Fruit fly (Drosophila melanogaster) whole organism, embryonic: Measurements from ENCODE around the gene CG46462.

ENCODE experiments used
- Asciz ChIP-seq: fragments of 200-800 bp; sonication (Bioruptor generic); optimal IDR thresholded peaks from 2 replicates; lab custom pipeline; 2017; ENCODE audit warnings: missing biosample characterization, mild to moderate bottlenecking, missing genetic modification characterization, missing genetic modification reagents
- Bgb ChIP-seq: fragments of 200-800 bp; sonication (Bioruptor generic); IDR thresholded peaks from 2 replicates; pipeline ENCODE4 v1.3.6; 2022; ENCODE audit warnings: missing biosample characterization, missing genetic modification characterization; ENCODE audit not compliant: partially characterized antibody
- CG12071 ChIP-seq: fragments of 200-800 bp; sonication (Bioruptor generic); optimal IDR thresholded peaks from 3 replicates; lab custom pipeline; 2018; ENCODE audit warnings: missing biosample characterization, mild to moderate bottlenecking, missing genetic modification characterization
- CG12299 ChIP-seq: fragments of 200-800 bp; sonication (Bioruptor generic); optimal IDR thresholded peaks from 2 replicates; lab custom pipeline; 2018; ENCODE audit warnings: missing biosample characterization, mild to moderate bottlenecking, missing genetic modification characterization
- CG12769 ChIP-seq: fragments of 200-800 bp; sonication (Bioruptor generic); optimal IDR thresholded peaks from 2 replicates; lab custom pipeline; 2019; ENCODE audit warnings: missing biosample characterization, mild to moderate bottlenecking, missing genetic modification characterization, moderate library complexity
- CG15011 ChIP-seq: fragments of 200-800 bp; sonication (Bioruptor generic); optimal IDR thresholded peaks from 3 replicates; lab custom pipeline; 2018; ENCODE audit warnings: missing biosample characterization, mild to moderate bottlenecking, missing genetic modification characterization
- CG16863 ChIP-seq: fragments of 200-800 bp; sonication (Bioruptor generic); optimal IDR thresholded peaks from 3 replicates; lab custom pipeline; 2016; ENCODE audit warnings: missing biosample characterization, missing genetic modification characterization
- CG2678 ChIP-seq: fragments of 200-800 bp; sonication (Bioruptor generic); optimal IDR thresholded peaks from 3 replicates; lab custom pipeline; 2019; ENCODE audit warnings: missing biosample characterization, mild to moderate bottlenecking, missing genetic modification characterization, moderate library complexity
- CG31388 ChIP-seq: fragments of 200-800 bp; sonication (Bioruptor generic); optimal IDR thresholded peaks from 2 replicates; lab custom pipeline; 2016; ENCODE audit warnings: missing biosample characterization, missing genetic modification characterization
- CG4404 ChIP-seq: fragments of 200-800 bp; sonication (Bioruptor generic); IDR thresholded peaks from 2 replicates; pipeline ENCODE4 v1.3.6; 2022; ENCODE audit warnings: missing biosample characterization, missing genetic modification characterization
- CG6813 ChIP-seq: fragments of 200-800 bp; sonication (Bioruptor generic); optimal IDR thresholded peaks from 2 replicates; lab custom pipeline; 2017; ENCODE audit warnings: missing biosample characterization, missing genetic modification characterization, mild to moderate bottlenecking, moderate library complexity, missing genetic modification reagents
- CG6854 ChIP-seq: fragments of 200-800 bp; sonication (Bioruptor generic); optimal IDR thresholded peaks from 3 replicates; lab custom pipeline; 2017; ENCODE audit warnings: missing biosample characterization, mild to moderate bottlenecking, missing genetic modification characterization
- CG9215 ChIP-seq: fragments of 200-800 bp; sonication (Bioruptor generic); IDR thresholded peaks from 2 replicates; pipeline ENCODE4 v1.3.6; 2022; ENCODE audit warnings: missing biosample characterization, missing genetic modification characterization
- D19A ChIP-seq: fragments of 200-800 bp; optimal IDR thresholded peaks from 3 replicates; lab custom pipeline; 2019; ENCODE audit warnings: missing biosample characterization, mild to moderate bottlenecking, missing genetic modification characterization, moderate library complexity
- Dbx ChIP-seq: fragments of 200-800 bp; sonication (Bioruptor generic); IDR thresholded peaks from 3 replicates; pipeline ENCODE4 v1.3.6; 2022; ENCODE audit warnings: missing biosample characterization, missing genetic modification characterization
- Dp ChIP-seq: fragments of 200-800 bp; sonication (Bioruptor generic); optimal IDR thresholded peaks from 2 replicates; lab custom pipeline; 2018; ENCODE audit warnings: missing biosample characterization, mild to moderate bottlenecking, missing genetic modification characterization, moderate library complexity
- Hand ChIP-seq: fragments of 200-800 bp; sonication (Bioruptor generic); optimal IDR thresholded peaks from 2 replicates; lab custom pipeline; 2017; ENCODE audit warnings: mild to moderate bottlenecking, missing biosample characterization, missing genetic modification reagents, missing genetic modification characterization
- Hey ChIP-seq: fragments of 200-800 bp; sonication (Bioruptor generic); optimal IDR thresholded peaks from 3 replicates; lab custom pipeline; 2018; ENCODE audit warnings: missing biosample characterization, mild to moderate bottlenecking, missing genetic modification characterization
- Hr51 ChIP-seq, 2 experiments: fragments of 200-800 bp; sonication (Bioruptor generic); optimal IDR thresholded peaks; 2 replicates in 1 of 2; 3 replicates in 1 of 2; lab custom pipeline; 2016 to 2018; ENCODE audit warnings: missing biosample characterization in 2 of 2, missing genetic modification characterization in 2 of 2, mild to moderate bottlenecking in 1 of 2, moderate library complexity in 1 of 2
- Kr ChIP-seq: fragments of 200-800 bp; sonication (Bioruptor generic); optimal IDR thresholded peaks from 2 replicates; lab custom pipeline; 2017; ENCODE audit warnings: missing biosample characterization, mild to moderate bottlenecking, missing genetic modification characterization
- Max ChIP-seq: fragments of 200-800 bp; sonication (Bioruptor generic); optimal IDR thresholded peaks from 2 replicates; lab custom pipeline; 2016; ENCODE audit warnings: missing biosample characterization, mild to moderate bottlenecking, missing genetic modification characterization
- Rfx ChIP-seq: fragments of 200-800 bp; sonication (Bioruptor generic); IDR thresholded peaks from 2 replicates; pipeline ENCODE4 v1.3.6; 2022; ENCODE audit warnings: missing biosample characterization, missing genetic modification characterization
- Rx ChIP-seq: fragments of 200-800 bp; sonication (Bioruptor generic); IDR thresholded peaks from 2 replicates; pipeline ENCODE4 v1.3.6; 2022; ENCODE audit warnings: missing biosample characterization, missing genetic modification characterization
- Taf1 ChIP-seq: fragments of 200-800 bp; sonication (Bioruptor generic); IDR thresholded peaks from 2 replicates; pipeline ENCODE4 v1.3.6; 2022; ENCODE audit warnings: missing biosample characterization, missing genetic modification characterization
- Trl ChIP-seq, 3 experiments: fragments of >200 bp in 2 of 3; fragments of 200-800 bp in 1 of 3; sonication (Bioruptor generic) in 1 of 3; optimal IDR thresholded peaks; 2 replicates in 1 of 3; 3 replicates in 2 of 3; lab custom pipeline; 2016 to 2017; ENCODE audit warnings: missing biosample characterization in 1 of 3, missing genetic modification characterization in 1 of 3
- Xrp1 ChIP-seq: fragments of 200-800 bp; sonication (Bioruptor generic); IDR thresholded peaks from 2 replicates; pipeline ENCODE4 v1.3.6; 2022; ENCODE audit warnings: missing biosample characterization, missing genetic modification characterization
- abd-A ChIP-seq: fragments of 200-800 bp; sonication (Bioruptor generic); optimal IDR thresholded peaks from 3 replicates; lab custom pipeline; 2019; ENCODE audit warnings: missing biosample characterization, mild to moderate bottlenecking, missing genetic modification characterization, moderate library complexity
- ash1 ChIP-seq: fragments of 200-800 bp; sonication (Bioruptor generic); optimal IDR thresholded peaks from 2 replicates; lab custom pipeline; 2018; ENCODE audit warnings: missing biosample characterization, mild to moderate bottlenecking, missing genetic modification characterization
- bsh ChIP-seq, 2 experiments: fragments of 200-800 bp; sonication (Bioruptor generic); optimal IDR thresholded peaks; 2 replicates each; lab custom pipeline; 2017 to 2018; ENCODE audit warnings: mild to moderate bottlenecking in 2 of 2, missing biosample characterization in 2 of 2, missing genetic modification characterization in 2 of 2, moderate library complexity in 1 of 2
- ci ChIP-seq: fragments of 200-800 bp; sonication (Bioruptor generic); IDR thresholded peaks from 3 replicates; pipeline ENCODE4 v1.3.6; 2022; ENCODE audit warnings: missing biosample characterization, missing genetic modification characterization
- dysf ChIP-seq: fragments of 200-800 bp; sonication (Bioruptor generic); IDR thresholded peaks from 3 replicates; pipeline ENCODE4 v1.3.6; 2022; ENCODE audit warnings: missing biosample characterization, missing genetic modification characterization
- emc ChIP-seq: fragments of 200-800 bp; sonication (Bioruptor generic); optimal IDR thresholded peaks from 2 replicates; lab custom pipeline; 2016; ENCODE audit warnings: missing biosample characterization, missing genetic modification characterization
- ems ChIP-seq: fragments of 200-800 bp; sonication (Bioruptor generic); optimal IDR thresholded peaks from 3 replicates; lab custom pipeline; 2016; ENCODE audit warnings: missing biosample characterization, missing genetic modification characterization
- grau ChIP-seq: fragments of 200-800 bp; optimal IDR thresholded peaks from 3 replicates; lab custom pipeline; 2019; ENCODE audit warnings: missing biosample characterization, mild to moderate bottlenecking, missing genetic modification characterization, moderate library complexity
- lab ChIP-seq: fragments of 200-800 bp; sonication (Bioruptor generic); optimal IDR thresholded peaks from 3 replicates; lab custom pipeline; 2017; ENCODE audit warnings: missing biosample characterization, missing genetic modification characterization, mild to moderate bottlenecking, moderate library complexity, missing genetic modification reagents
- lilli ChIP-seq: fragments of 200-800 bp; sonication (Bioruptor generic); optimal IDR thresholded peaks from 3 replicates; lab custom pipeline; 2016; ENCODE audit warnings: missing biosample characterization, missing genetic modification characterization
- luna ChIP-seq: fragments of 200-800 bp; sonication (Bioruptor generic); optimal IDR thresholded peaks from 2 replicates; lab custom pipeline; 2016; ENCODE audit warnings: missing biosample characterization, missing genetic modification characterization
- nau ChIP-seq: fragments of 200-800 bp; sonication (Bioruptor generic); optimal IDR thresholded peaks from 3 replicates; lab custom pipeline; 2017; ENCODE audit warnings: missing biosample characterization, mild to moderate bottlenecking, missing genetic modification characterization, missing genetic modification reagents
- otp ChIP-seq: fragments of 200-800 bp; sonication (Bioruptor generic); IDR thresholded peaks from 3 replicates; pipeline ENCODE4, ENCODE4 v1.3.6; 2022; ENCODE audit warnings: missing biosample characterization, missing genetic modification characterization
- ranshi ChIP-seq: fragments of 200-800 bp; sonication (Bioruptor generic); IDR thresholded peaks from 2 replicates; pipeline ENCODE4 v1.3.6; 2022; ENCODE audit warnings: missing biosample characterization, missing genetic modification characterization
- sisA ChIP-seq: fragments of 200-800 bp; sonication (Bioruptor generic); IDR thresholded peaks from 2 replicates; pipeline ENCODE4 v1.3.6; 2022; ENCODE audit warnings: missing biosample characterization, missing genetic modification characterization
- sna ChIP-seq: fragments of 200-800 bp; sonication (Bioruptor generic); IDR thresholded peaks from 2 replicates; pipeline ENCODE4 v1.3.6; 2022; ENCODE audit warnings: missing biosample characterization, missing genetic modification characterization; ENCODE audit not compliant: partially characterized antibody
- stc ChIP-seq: fragments of 200-800 bp; sonication (Bioruptor generic); IDR thresholded peaks from 2 replicates; pipeline ENCODE4 v1.3.6; 2022; ENCODE audit warnings: missing biosample characterization, missing genetic modification characterization
- sug ChIP-seq: fragments of 200-800 bp; optimal IDR thresholded peaks from 2 replicates; lab custom pipeline; 2019; ENCODE audit warnings: missing biosample characterization, mild to moderate bottlenecking, missing genetic modification characterization, moderate library complexity
- unpg ChIP-seq: fragments of 200-800 bp; sonication (Bioruptor generic); optimal IDR thresholded peaks from 3 replicates; lab custom pipeline; 2018; ENCODE audit warnings: missing biosample characterization, mild to moderate bottlenecking, missing genetic modification characterization, moderate library complexity
- vfl ChIP-seq: fragments of 200-800 bp; sonication (Bioruptor generic); optimal IDR thresholded peaks from 2 replicates; lab custom pipeline; 2016; ENCODE audit warnings: missing biosample characterization, missing genetic modification characterization
- vnd ChIP-seq: fragments of 200-800 bp; sonication (Bioruptor generic); IDR thresholded peaks from 3 replicates; pipeline ENCODE4 v1.3.6; 2022; ENCODE audit warnings: missing biosample characterization, missing genetic modification characterization; ENCODE audit not compliant: partially characterized antibody
- vvl ChIP-seq: fragments of 200-800 bp; sonication (Bioruptor generic); IDR thresholded peaks from 2 replicates; pipeline ENCODE4 v1.3.6; 2022; ENCODE audit warnings: missing biosample characterization, missing genetic modification characterization
- z ChIP-seq: fragments of 200-800 bp; sonication (Bioruptor generic); IDR thresholded peaks from 3 replicates; pipeline ENCODE4 v1.3.6; 2022; ENCODE audit warnings: missing biosample characterization, missing genetic modification characterization

CG46462 gene

dm6 chr3L:19932917-19933316 is 1.4 kb downstream of the CG46462 start (continued):
- TF ChIP-seq Xrp1: 0 out of 2 replicates have a peak, but pooled peaks have one; percentile 24
- TF ChIP-seq CG31388 (GFP tag; lab: Kevin White, UChicago): no peak
- TF ChIP-seq CG9215 (GFP tag; lab: Robert Waterston, UW): no peak
- TF ChIP-seq sna (GFP tag; lab: Robert Waterston, UW): 0 out of 2 replicates have a peak, but pooled peaks have one; percentile 36
- TF ChIP-seq Dbx (GFP tag; lab: Robert Waterston, UW): peak; percentile 44; the same call in 1 of the 3 replicates
- peak; percentile 37; the same call in 1 of the 2 replicates for TF ChIP-seq ranshi (GFP tag; lab: Robert Waterston, UW)
- no peak for TF ChIP-seq Kr (GFP tag; lab: Kevin White, UChicago)
- TF ChIP-seq CG12071 (GFP tag; lab: Kevin White, UChicago): peak; percentile 85
- TF ChIP-seq lilli (GFP tag; lab: Kevin White, UChicago): peak; percentile 41
- no peak for TF ChIP-seq CG15011 (GFP tag; lab: Kevin White, UChicago)
- peak; percentile 44; the same call in 1 of the 3 replicates for TF ChIP-seq dysf (GFP tag; lab: Robert Waterston, UW)
- TF ChIP-seq CG12769: peak; percentile 12
- TF ChIP-seq sisA (GFP tag; lab: Robert Waterston, UW): no peak
- peak; percentile 79 for TF ChIP-seq sug (tag; lab: Kevin White, UChicago)
- peak; percentile 59 for TF ChIP-seq CG2678
- no peak for TF ChIP-seq CG16863 (GFP tag; lab: Kevin White, UChicago)
- TF ChIP-seq stc: peak; percentile 23; the same call in 1 of the 2 replicates
- TF ChIP-seq Asciz (GFP tag; lab: Kevin White, UChicago): peak; percentile 56
- peak; percentile 23 for TF ChIP-seq grau (tag; lab: Kevin White, UChicago)
- TF ChIP-seq luna (GFP tag; lab: Kevin White, UChicago): peak; percentile 31
- TF ChIP-seq D19A: peak; percentile 16
- peak; percentile 47; the same call in 1 of the 2 replicates for TF ChIP-seq Rfx
- peak; percentile 24 for TF ChIP-seq ems (GFP tag; lab: Kevin White, UChicago)
- TF ChIP-seq Hand: no peak
- no peak for TF ChIP-seq emc (GFP tag; lab: Kevin White, UChicago)
- TF ChIP-seq Max (GFP tag; lab: Kevin White, UChicago): no peak
- TF ChIP-seq z (GFP tag; lab: Robert Waterston, UW): no peak
- peak; percentile 61; the same call in 1 of the 3 replicates for TF ChIP-seq otp (GFP tag; lab: Robert Waterston, UW)
- peak; percentile 56 for TF ChIP-seq CG6813 (GFP tag; lab: Kevin White, UChicago)
- TF ChIP-seq Rx (GFP tag; lab: Robert Waterston, UW): no peak
- TF ChIP-seq abd-A (tag; lab: Kevin White, UChicago): no peak
- no peak for TF ChIP-seq Bgb (GFP tag; lab: Robert Waterston, UW)
- TF ChIP-seq vnd (GFP tag; lab: Robert Waterston, UW): no peak
- TF ChIP-seq unpg (GFP tag; lab: Kevin White, UChicago): peak; percentile 49
- TF ChIP-seq ci (GFP tag; lab: Robert Waterston, UW): peak; percentile 71; the same call in 2 of the 3 replicates
- peak in 1 of 2 experiments; percentile 36 for TF ChIP-seq Hr51 (GFP tag; optimal IDR thresholded peaks at IDR 0.05; lab: Kevin White, UChicago)
- peak; percentile 55 for TF ChIP-seq nau (GFP tag; lab: Kevin White, UChicago)
- no peak for TF ChIP-seq Dp
- peak; percentile 21 for TF ChIP-seq vfl
- peak; percentile 23 for TF ChIP-seq Hey (tag; lab: Kevin White, UChicago)
- TF ChIP-seq bsh (GFP tag; optimal IDR thresholded peaks at IDR 0.05; lab: Kevin White, UChicago): peak in 1 of 2 experiments; percentile 27
- TF ChIP-seq Trl (optimal IDR thresholded peaks at IDR 0.05; lab: Kevin White, UChicago): peak; percentile 25 to 45
- peak; percentile 11 for TF ChIP-seq Trl (GFP tag; optimal IDR thresholded peaks at IDR 0.05; lab: Kevin White, UChicago)
- TF ChIP-seq lab (GFP tag; lab: Kevin White, UChicago): peak; percentile 82
- no peak for TF ChIP-seq CG4404 (GFP tag; lab: Robert Waterston, UW)
- no peak for TF ChIP-seq ash1 (GFP tag; lab: Kevin White, UChicago)
- no peak for TF ChIP-seq Taf1 (GFP tag; lab: Robert Waterston, UW)
- TF ChIP-seq CG12299 (tag; lab: Kevin White, UChicago): no peak
- TF ChIP-seq vvl (GFP tag; lab: Robert Waterston, UW): peak; percentile 75
- TF ChIP-seq CG6854: peak; percentile 23
